Worm (Caenorhabditis elegans): ENCODE data around the gene T09A5.15.

- TF ChIP-seq fkh-10 (GFP tag; optimal IDR thresholded peaks at IDR 0.05) (no peak), tbx-2 (tag; optimal IDR thresholded peaks at IDR 0.05) (peak; percentile 46), ceh-6 (GFP tag; optimal IDR thresholded peaks at IDR 0.05) (no peak)
Observed at ce11 chrII:7879266-7879718, 21.5 kb downstream of the T09A5.15 start, which contains the start of the genes vha-4 and T01H3.5.

All from whole organism, late embryonic.